Worm (Caenorhabditis elegans) whole organism, mixed stage, embryonic: ENCODE results near the gene sel-8.

Experiments used
- blmp-1 ChIP-seq: fragments of 150-350 bp; optimal IDR thresholded peaks from 2 replicates; lab custom pipeline; 2014; ENCODE audit warnings: missing biosample characterization, missing genetic modification characterization
- hlh-1 ChIP-seq: fragments of 150-350 bp; optimal IDR thresholded peaks from 2 replicates; lab custom pipeline; 2014; ENCODE audit warnings: missing biosample characterization, missing genetic modification reagents, missing genetic modification characterization
- nhr-12 ChIP-seq: fragments of 150-350 bp; optimal IDR thresholded peaks from 2 replicates; lab custom pipeline; 2014; ENCODE audit warnings: missing biosample characterization, missing genetic modification characterization
- nhr-28 ChIP-seq: fragments of 150-350 bp; optimal IDR thresholded peaks from 2 replicates; lab custom pipeline; 2014; ENCODE audit warnings: missing biosample characterization, missing genetic modification characterization
- pha-4 ChIP-seq: fragments of 150-350 bp; optimal IDR thresholded peaks from 2 replicates; lab custom pipeline; 2018; ENCODE audit warnings: missing biosample characterization, missing genetic modification reagents, missing genetic modification characterization
- snpc-4 ChIP-seq: fragments of 150-350 bp; optimal IDR thresholded peaks from 2 replicates; lab custom pipeline; 2014; ENCODE audit warnings: missing biosample characterization, missing genetic modification characterization
- ztf-11 ChIP-seq: fragments of 150-350 bp; optimal IDR thresholded peaks from 2 replicates; lab custom pipeline; 2014; ENCODE audit warnings: missing biosample characterization, missing genetic modification characterization

DNA sequence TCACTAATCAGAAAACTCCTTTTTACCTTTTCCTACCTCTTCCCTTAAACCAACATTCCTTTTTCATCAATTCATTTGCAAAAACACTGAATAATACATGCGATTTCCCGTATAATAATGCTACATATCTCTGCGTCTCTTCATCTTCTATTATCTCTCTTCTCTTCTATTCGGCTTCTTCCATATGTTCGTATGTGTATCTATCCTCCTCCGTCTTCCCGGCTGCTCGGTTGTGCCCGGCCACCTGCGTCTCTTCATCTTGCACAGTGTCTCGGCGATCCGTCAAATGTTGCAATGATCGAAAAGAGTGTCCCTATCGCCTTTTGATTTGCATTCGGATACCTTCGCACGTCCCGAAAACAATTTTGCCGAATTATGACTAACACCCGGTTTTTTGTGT lies 43.6 kb downstream of the sel-8 start:
- TF ChIP-seq pha-4 (tag; lab: Kevin White, UChicago) (no peak), nhr-28 (tag; lab: Kevin White, UChicago) (no peak), nhr-12 (tag; lab: Kevin White, UChicago) (no peak), hlh-1 (tag; lab: Kevin White, UChicago) (no peak), snpc-4 (tag; lab: Kevin White, UChicago) (no peak), ztf-11 (tag; lab: Kevin White, UChicago) (no peak), blmp-1 (no peak)
